Worm (Caenorhabditis elegans) whole organism, L1 larva: Measurements from ENCODE around the gene srbc-70.
A peak's percentile ranks its signal among the peaks of the same experiment; 100 is the strongest.

Experiments used
- egl-27 ChIP-seq, 2 experiments: fragments of 150-350 bp in 1 of 2; sonication (generic microtip); optimal IDR thresholded peaks; 3 replicates each; lab custom pipeline; 2017 to 2018; ENCODE audit warnings: missing biosample characterization in 2 of 2, missing genetic modification characterization in 2 of 2, missing genetic modification reagents in 2 of 2
- snpc-4 ChIP-seq: fragments of 150-350 bp; optimal IDR thresholded peaks from 2 replicates; lab custom pipeline; 2014; ENCODE audit warnings: missing biosample characterization, missing genetic modification characterization

ce11 chrIV:4247334-4247733 lies 19.5 kb upstream of the srbc-70 start:
- no peak for TF ChIP-seq egl-27 (tag; optimal IDR thresholded peaks at IDR 0.05; lab: Kevin White, UChicago)
- peak; percentile 40 for TF ChIP-seq snpc-4
